Fruit fly (Drosophila melanogaster) whole organism: ENCODE results near the gene CG12278.

Experiments
- CG8478 ChIP-seq: fragments of >200 bp; optimal IDR thresholded peaks from 2 replicates; lab custom pipeline; 2018; ENCODE audit warnings: inconsistent platforms
- Dll ChIP-seq: fragments of >200 bp; optimal IDR thresholded peaks from 2 replicates; lab custom pipeline; 2017
- EcR ChIP-seq, 2 experiments: fragments of >200 bp; optimal IDR thresholded peaks; 2 replicates each; lab custom pipeline; 2017; ENCODE audit warnings: missing biosample characterization in 2 of 2, missing genetic modification characterization in 2 of 2, missing genetic modification reagents in 2 of 2
- pan ChIP-seq: fragments of >200 bp; optimal IDR thresholded peaks from 2 replicates; lab custom pipeline; 2017
- psq ChIP-seq: fragments of >200 bp; optimal IDR thresholded peaks from 2 replicates; lab custom pipeline; 2017
- usp ChIP-seq: fragments of >200 bp; optimal IDR thresholded peaks from 2 replicates; lab custom pipeline; 2017; ENCODE audit warnings: missing biosample characterization, missing genetic modification characterization, mixed read lengths

- TF ChIP-seq usp (GFP tag; lab: Kevin White, UChicago) = no peak
- no peak for TF ChIP-seq pan (lab: Kevin White, UChicago)
- TF ChIP-seq Dll (lab: Kevin White, UChicago) = no peak
- TF ChIP-seq psq = no peak
- TF ChIP-seq CG8478 = no peak
- TF ChIP-seq EcR (GFP tag; optimal IDR thresholded peaks at IDR 0.05; lab: Kevin White, UChicago) = no peak
Observed at dm6 chr3R:21042399-21042798, 1.5 kb upstream of the CG12278 start, which contains the start of gene Dhc93AB.
